Fruit fly (Drosophila melanogaster) whole organism, embryonic: ENCODE measurements around the gene PolE2.

Experiments used
- Awh ChIP-seq: fragments of 200-800 bp; sonication (Bioruptor generic); IDR thresholded peaks from 2 replicates; pipeline ENCODE4, ENCODE4 v1.3.6; 2022; ENCODE audit warnings: missing biosample characterization, missing genetic modification characterization
- CG10543 ChIP-seq: fragments of 200-800 bp; sonication (Bioruptor generic); optimal IDR thresholded peaks from 3 replicates; lab custom pipeline; 2017; ENCODE audit warnings: missing biosample characterization, mild to moderate bottlenecking, missing genetic modification characterization, moderate library complexity
- CG11696 ChIP-seq: fragments of 200-800 bp; sonication (Bioruptor generic); IDR thresholded peaks from 2 replicates; pipeline ENCODE4 v1.3.6; 2022; ENCODE audit warnings: missing biosample characterization, missing genetic modification characterization
- CG12236 ChIP-seq: fragments of 200-800 bp; sonication (Bioruptor generic); optimal IDR thresholded peaks from 2 replicates; lab custom pipeline; 2016; ENCODE audit warnings: missing biosample characterization, missing genetic modification characterization
- CG1233 ChIP-seq: fragments of 200-800 bp; sonication (Bioruptor generic); optimal IDR thresholded peaks from 4 replicates; lab custom pipeline; 2018; ENCODE audit warnings: missing biosample characterization, mild to moderate bottlenecking, missing genetic modification characterization
- CG14441 ChIP-seq: fragments of 200-800 bp; sonication (Bioruptor generic); IDR thresholded peaks from 2 replicates; pipeline ENCODE4 v1.3.6; 2022; ENCODE audit warnings: missing biosample characterization, missing genetic modification characterization
- CG14965 ChIP-seq: fragments of 200-800 bp; sonication (Bioruptor generic); optimal IDR thresholded peaks from 2 replicates; lab custom pipeline; 2016; ENCODE audit warnings: missing biosample characterization, missing genetic modification characterization, borderline replicate concordance
- CG15011 ChIP-seq: fragments of 200-800 bp; sonication (Bioruptor generic); optimal IDR thresholded peaks from 3 replicates; lab custom pipeline; 2018; ENCODE audit warnings: missing biosample characterization, mild to moderate bottlenecking, missing genetic modification characterization
- CG16779 ChIP-seq: fragments of 200-800 bp; sonication (Bioruptor generic); IDR thresholded peaks from 2 replicates; pipeline ENCODE4 v1.3.6; 2022; ENCODE audit warnings: missing biosample characterization, missing genetic modification characterization
- CG17385 ChIP-seq: fragments of 200-800 bp; sonication (Bioruptor generic); optimal IDR thresholded peaks from 3 replicates; lab custom pipeline; 2018; ENCODE audit warnings: missing biosample characterization, mild to moderate bottlenecking, missing genetic modification characterization
- CG17829 ChIP-seq: fragments of 200-800 bp; optimal IDR thresholded peaks from 2 replicates; lab custom pipeline; 2019; ENCODE audit warnings: missing biosample characterization, mild to moderate bottlenecking, missing genetic modification characterization, moderate library complexity
- CG2116 ChIP-seq: fragments of 200-800 bp; sonication (Bioruptor generic); optimal IDR thresholded peaks from 3 replicates; lab custom pipeline; 2018; ENCODE audit warnings: missing biosample characterization, mild to moderate bottlenecking, missing genetic modification characterization
- CG2678 ChIP-seq: fragments of 200-800 bp; sonication (Bioruptor generic); optimal IDR thresholded peaks from 3 replicates; lab custom pipeline; 2019; ENCODE audit warnings: missing biosample characterization, mild to moderate bottlenecking, missing genetic modification characterization, moderate library complexity
- CG31388 ChIP-seq: fragments of 200-800 bp; sonication (Bioruptor generic); optimal IDR thresholded peaks from 2 replicates; lab custom pipeline; 2016; ENCODE audit warnings: missing biosample characterization, missing genetic modification characterization
- CG3407 ChIP-seq: fragments of 200-800 bp; sonication (Bioruptor generic); optimal IDR thresholded peaks from 2 replicates; lab custom pipeline; 2018; ENCODE audit warnings: missing biosample characterization, mild to moderate bottlenecking, missing genetic modification characterization
- CG3995 ChIP-seq: fragments of 200-800 bp; sonication (Bioruptor generic); optimal IDR thresholded peaks from 3 replicates; lab custom pipeline; 2016; ENCODE audit warnings: missing biosample characterization, missing genetic modification characterization
- CG4854 ChIP-seq: fragments of 200-800 bp; sonication (Bioruptor generic); optimal IDR thresholded peaks from 2 replicates; lab custom pipeline; 2016; ENCODE audit warnings: missing biosample characterization, missing genetic modification characterization, inconsistent platforms
- CG5180 ChIP-seq: fragments of 200-800 bp; sonication (Bioruptor generic); optimal IDR thresholded peaks from 3 replicates; lab custom pipeline; 2017; ENCODE audit warnings: missing biosample characterization, missing genetic modification characterization, mild to moderate bottlenecking, moderate library complexity, missing genetic modification reagents
- CG6254 ChIP-seq: fragments of 200-800 bp; sonication (Bioruptor generic); optimal IDR thresholded peaks from 3 replicates; lab custom pipeline; 2017; ENCODE audit warnings: mild to moderate bottlenecking, missing biosample characterization, missing genetic modification reagents, missing genetic modification characterization
- CG7556 ChIP-seq: fragments of 200-800 bp; sonication (Bioruptor generic); optimal IDR thresholded peaks from 2 replicates; lab custom pipeline; 2017; ENCODE audit warnings: missing biosample characterization, mild to moderate bottlenecking, missing genetic modification characterization
- CG8290 ChIP-seq, 3 experiments: fragments of 200-800 bp; sonication (Bioruptor generic); optimal IDR thresholded peaks; 2 replicates each; lab custom pipeline; 2016 to 2019; ENCODE audit warnings: missing biosample characterization in 3 of 3, missing genetic modification characterization in 3 of 3, mild to moderate bottlenecking in 2 of 3, moderate library complexity in 1 of 3
- CG9215 ChIP-seq: fragments of 200-800 bp; sonication (Bioruptor generic); IDR thresholded peaks from 2 replicates; pipeline ENCODE4 v1.3.6; 2022; ENCODE audit warnings: missing biosample characterization, missing genetic modification characterization
- Camta ChIP-seq: fragments of 200-800 bp; sonication (Bioruptor generic); optimal IDR thresholded peaks from 2 replicates; lab custom pipeline; 2016; ENCODE audit warnings: missing biosample characterization, missing genetic modification characterization
- CoRest ChIP-seq: fragments of 200-800 bp; sonication (Bioruptor generic); optimal IDR thresholded peaks from 3 replicates; lab custom pipeline; 2018; ENCODE audit warnings: missing biosample characterization, mild to moderate bottlenecking, missing genetic modification characterization, moderate library complexity
- D19B ChIP-seq: fragments of 200-800 bp; sonication (Bioruptor generic); optimal IDR thresholded peaks from 2 replicates; lab custom pipeline; 2017; ENCODE audit warnings: missing biosample characterization, mild to moderate bottlenecking, missing genetic modification characterization
- Dek ChIP-seq: fragments of 200-800 bp; sonication (Bioruptor generic); optimal IDR thresholded peaks from 3 replicates; lab custom pipeline; 2019; ENCODE audit warnings: missing biosample characterization, mild to moderate bottlenecking, missing genetic modification characterization, moderate library complexity
- Drgx ChIP-seq: fragments of 200-800 bp; sonication (Bioruptor generic); IDR thresholded peaks from 2 replicates; pipeline ENCODE4 v1.3.6; 2022; ENCODE audit warnings: missing biosample characterization, missing genetic modification characterization
- Fer1 ChIP-seq: fragments of 200-800 bp; sonication (Bioruptor generic); optimal IDR thresholded peaks from 2 replicates; lab custom pipeline; 2017; ENCODE audit warnings: missing biosample characterization, mild to moderate bottlenecking, missing genetic modification characterization
- HmgD ChIP-seq: fragments of 200-800 bp; sonication (Bioruptor generic); optimal IDR thresholded peaks from 3 replicates; lab custom pipeline; 2016; ENCODE audit warnings: missing biosample characterization, missing genetic modification characterization
- Kr ChIP-seq: fragments of 200-800 bp; sonication (Bioruptor generic); optimal IDR thresholded peaks from 2 replicates; lab custom pipeline; 2017; ENCODE audit warnings: missing biosample characterization, mild to moderate bottlenecking, missing genetic modification characterization
- Sin3A ChIP-seq: fragments of >200 bp; optimal IDR thresholded peaks from 2 replicates; lab custom pipeline; 2018
- Vsx1 ChIP-seq: fragments of 200-800 bp; sonication (Bioruptor generic); optimal IDR thresholded peaks from 2 replicates; lab custom pipeline; 2017; ENCODE audit warnings: missing biosample characterization, mild to moderate bottlenecking, missing genetic modification characterization, missing genetic modification reagents
- ara ChIP-seq: fragments of 200-800 bp; sonication (Bioruptor generic); IDR thresholded peaks from 2 replicates; pipeline ENCODE4 v1.3.6; 2022; ENCODE audit warnings: missing biosample characterization, missing genetic modification characterization
- bbx ChIP-seq: fragments of 200-800 bp; sonication (Bioruptor generic); IDR thresholded peaks from 2 replicates; pipeline ENCODE4 v1.3.6; 2022; ENCODE audit warnings: missing biosample characterization, missing genetic modification characterization; ENCODE audit not compliant: partially characterized antibody
- caup ChIP-seq: fragments of 200-800 bp; sonication (Bioruptor generic); optimal IDR thresholded peaks from 3 replicates; lab custom pipeline; 2017; ENCODE audit warnings: missing biosample characterization, mild to moderate bottlenecking, missing genetic modification characterization, moderate library complexity; ENCODE audit not compliant: severe bottlenecking
- chinmo ChIP-seq: fragments of 200-800 bp; sonication (Bioruptor generic); IDR thresholded peaks from 4 replicates; pipeline ENCODE4 v1.3.6; 2022; ENCODE audit warnings: missing biosample characterization, missing genetic modification characterization; ENCODE audit not compliant: partially characterized antibody
- esg ChIP-seq: fragments of 200-800 bp; sonication (Bioruptor generic); conservative IDR thresholded peaks from 2 replicates; pipeline ENCODE4 v1.3.6; 2022; ENCODE audit warnings: missing biosample characterization, missing genetic modification characterization
- eve ChIP-seq, 2 experiments: fragments of >200 bp; optimal IDR thresholded peaks; 2 replicates each; lab custom pipeline; 2017; ENCODE audit warnings: missing biosample characterization in 2 of 2, missing genetic modification characterization in 2 of 2
- gce ChIP-seq: fragments of 200-800 bp; sonication (Bioruptor generic); IDR thresholded peaks from 3 replicates; pipeline ENCODE4 v1.3.6; 2022; ENCODE audit warnings: missing biosample characterization, missing genetic modification characterization
- gt ChIP-seq: fragments of 200-800 bp; sonication (Bioruptor generic); IDR thresholded peaks from 2 replicates; pipeline ENCODE4 v1.3.6; 2022; ENCODE audit warnings: missing biosample characterization, missing genetic modification characterization
- h ChIP-seq: fragments of >200 bp; optimal IDR thresholded peaks from 2 replicates; lab custom pipeline; 2017
- jumu ChIP-seq: fragments of 200-800 bp; sonication (Bioruptor generic); optimal IDR thresholded peaks from 3 replicates; lab custom pipeline; 2016; ENCODE audit warnings: missing biosample characterization, missing genetic modification characterization
- kah ChIP-seq: fragments of 200-800 bp; sonication (Bioruptor generic); optimal IDR thresholded peaks from 2 replicates; lab custom pipeline; 2018; ENCODE audit warnings: missing biosample characterization, mild to moderate bottlenecking, missing genetic modification characterization
- kay ChIP-seq: fragments of 200-800 bp; sonication (Bioruptor generic); optimal IDR thresholded peaks from 2 replicates; lab custom pipeline; 2016; ENCODE audit warnings: missing biosample characterization, missing genetic modification characterization
- luna ChIP-seq: fragments of 200-800 bp; sonication (Bioruptor generic); optimal IDR thresholded peaks from 2 replicates; lab custom pipeline; 2016; ENCODE audit warnings: missing biosample characterization, missing genetic modification characterization
- mld ChIP-seq: fragments of 200-800 bp; sonication (Bioruptor generic); IDR thresholded peaks from 3 replicates; pipeline ENCODE4 v1.3.6; 2022; ENCODE audit warnings: missing biosample characterization, missing genetic modification characterization; ENCODE audit not compliant: partially characterized antibody
- nerfin-2 ChIP-seq: fragments of 200-800 bp; sonication (Bioruptor generic); IDR thresholded peaks from 2 replicates; pipeline ENCODE4 v1.3.6; 2022; ENCODE audit warnings: missing biosample characterization, missing genetic modification characterization; ENCODE audit not compliant: partially characterized antibody
- pb ChIP-seq: fragments of 200-800 bp; sonication (Bioruptor generic); optimal IDR thresholded peaks from 3 replicates; lab custom pipeline; 2016; ENCODE audit warnings: missing biosample characterization, missing genetic modification characterization
- psq ChIP-seq: fragments of 200-800 bp; sonication (Bioruptor generic); optimal IDR thresholded peaks from 2 replicates; lab custom pipeline; 2017; ENCODE audit warnings: missing biosample characterization, missing genetic modification characterization
- salm ChIP-seq: fragments of 200-800 bp; sonication (Bioruptor generic); optimal IDR thresholded peaks from 2 replicates; lab custom pipeline; 2018; ENCODE audit warnings: missing biosample characterization, mild to moderate bottlenecking, missing genetic modification characterization
- unpg ChIP-seq: fragments of 200-800 bp; sonication (Bioruptor generic); optimal IDR thresholded peaks from 3 replicates; lab custom pipeline; 2018; ENCODE audit warnings: missing biosample characterization, mild to moderate bottlenecking, missing genetic modification characterization, moderate library complexity

Gene PolE2

dm6 chr3L:5897228-5897688 is at the start of gene PolE2, which contains the start of gene CG5592 (continued):
- no peak for TF ChIP-seq mld
- no peak for TF ChIP-seq Fer1 (GFP tag; lab: Kevin White, UChicago)
- no peak for TF ChIP-seq HmgD (GFP tag; lab: Kevin White, UChicago)
- no peak for TF ChIP-seq kay (GFP tag; lab: Kevin White, UChicago)
- TF ChIP-seq unpg (GFP tag; lab: Kevin White, UChicago) = no peak
- no peak for TF ChIP-seq gt (GFP tag; lab: Robert Waterston, UW)
- no peak for TF ChIP-seq h
- TF ChIP-seq CG11696 (GFP tag; lab: Robert Waterston, UW) = no peak
- no peak for TF ChIP-seq CG16779
- TF ChIP-seq CG17829 (tag; lab: Kevin White, UChicago) = no peak
- TF ChIP-seq jumu (GFP tag; lab: Kevin White, UChicago) = no peak
- no peak for TF ChIP-seq CG6254 (GFP tag; lab: Kevin White, UChicago)
- TF ChIP-seq CG4854 (GFP tag; lab: Kevin White, UChicago) = no peak
- no peak for TF ChIP-seq CG17385 (GFP tag; lab: Kevin White, UChicago)
- TF ChIP-seq esg (GFP tag; lab: Robert Waterston, UW) = no peak
- no peak for TF ChIP-seq kah (GFP tag; lab: Kevin White, UChicago)
- TF ChIP-seq Dek (tag; lab: Kevin White, UChicago) = no peak
- TF ChIP-seq CG31388 (GFP tag; lab: Kevin White, UChicago) = no peak
- no peak for TF ChIP-seq CG1233 (GFP tag; lab: Kevin White, UChicago)
- TF ChIP-seq CG10543 = no peak
- no peak for TF ChIP-seq caup (GFP tag; lab: Kevin White, UChicago)
- TF ChIP-seq luna (GFP tag; lab: Kevin White, UChicago) = no peak
- no peak for TF ChIP-seq CG3995
- no peak for TF ChIP-seq CG14441 (GFP tag; lab: Robert Waterston, UW)
- TF ChIP-seq Kr (GFP tag; lab: Kevin White, UChicago) = no peak
- no peak for TF ChIP-seq salm
- no peak for TF ChIP-seq Vsx1 (GFP tag; lab: Kevin White, UChicago)
- TF ChIP-seq gce (GFP tag; lab: Robert Waterston, UW) = no peak
- TF ChIP-seq Awh (GFP tag; lab: Robert Waterston, UW) = no peak
- TF ChIP-seq CG5180 (GFP tag; lab: Kevin White, UChicago) = no peak
- TF ChIP-seq CG15011 = no peak
- no peak for TF ChIP-seq D19B (GFP tag; lab: Kevin White, UChicago)
- 0 out of 4 replicates have a peak, but pooled peaks have one; percentile 46 for TF ChIP-seq chinmo (GFP tag; lab: Robert Waterston, UW)
- TF ChIP-seq CG2116 = peak; percentile 83
- TF ChIP-seq Sin3A (lab: Kevin White, UChicago) = no peak
- TF ChIP-seq bbx (GFP tag; lab: Robert Waterston, UW) = peak; percentile 50
- TF ChIP-seq CG8290 (GFP tag; optimal IDR thresholded peaks at IDR 0.05; lab: Kevin White, UChicago) = no peak
- TF ChIP-seq CG8290 (tag; optimal IDR thresholded peaks at IDR 0.05; lab: Kevin White, UChicago) = no peak
- TF ChIP-seq CG9215 (GFP tag; lab: Robert Waterston, UW) = no peak
- no peak for TF ChIP-seq ara (GFP tag; lab: Robert Waterston, UW)
- no peak for TF ChIP-seq CG3407 (GFP tag; lab: Kevin White, UChicago)
- no peak for TF ChIP-seq psq (GFP tag; lab: Kevin White, UChicago)
- TF ChIP-seq CoRest (tag; lab: Kevin White, UChicago) = no peak
- TF ChIP-seq nerfin-2 (GFP tag; lab: Robert Waterston, UW) = 0 out of 2 replicates have a peak, but pooled peaks have one; percentile 22
- TF ChIP-seq CG12236 (GFP tag; lab: Kevin White, UChicago) = no peak
- no peak for TF ChIP-seq Camta (GFP tag; lab: Kevin White, UChicago)
- no peak for TF ChIP-seq pb
- TF ChIP-seq CG14965 (GFP tag; lab: Kevin White, UChicago) = no peak
- TF ChIP-seq Drgx (GFP tag; lab: Robert Waterston, UW) = no peak
- TF ChIP-seq CG2678 (tag; lab: Kevin White, UChicago) = no peak
- TF ChIP-seq CG7556 (GFP tag; lab: Kevin White, UChicago) = no peak
- TF ChIP-seq eve (GFP tag; optimal IDR thresholded peaks at IDR 0.05; lab: Kevin White, UChicago) = no peak
